Worm (Caenorhabditis elegans) whole organism, L2 larva: ENCODE results near the gene F19F10.1.

Experiments
- C34F6.9 ChIP-seq: fragments of 150-350 bp; optimal IDR thresholded peaks from 2 replicates; lab custom pipeline; 2014; ENCODE audit warnings: missing biosample characterization, missing genetic modification characterization
- F13H6.1 ChIP-seq: sonication (generic microtip); optimal IDR thresholded peaks from 2 replicates; lab custom pipeline; 2016; ENCODE audit warnings: missing genetic modification characterization, missing compliant biosample characterization
- R02D3.7 ChIP-seq: fragments of 150-350 bp; optimal IDR thresholded peaks from 2 replicates; lab custom pipeline; 2014; ENCODE audit warnings: missing biosample characterization, missing genetic modification characterization
- Y55F3AM.14 ChIP-seq: fragments of 200-800 bp; sonication (Bioruptor generic); optimal IDR thresholded peaks from 2 replicates; lab custom pipeline; 2018; ENCODE audit warnings: mild to moderate bottlenecking, missing genetic modification characterization, missing compliant biosample characterization
- ZK546.5 ChIP-seq: sonication (generic microtip); optimal IDR thresholded peaks from 2 replicates; lab custom pipeline; 2017; ENCODE audit warnings: missing biosample characterization, missing genetic modification characterization
- ama-1 ChIP-seq: fragments of 150-350 bp; optimal IDR thresholded peaks from 2 replicates; lab custom pipeline; 2018; ENCODE audit warnings: inconsistent platforms
- blmp-1 ChIP-seq: sonication (generic microtip); optimal IDR thresholded peaks from 2 replicates; lab custom pipeline; 2017; ENCODE audit warnings: missing genetic modification characterization, mild to moderate bottlenecking, missing compliant biosample characterization, antibody characterized with exemption, moderate library complexity; ENCODE audit not compliant: insufficient read depth
- ceh-16 ChIP-seq: fragments of 150-350 bp; optimal IDR thresholded peaks from 2 replicates; lab custom pipeline; 2014; ENCODE audit warnings: missing biosample characterization, missing genetic modification characterization
- ceh-82 ChIP-seq: fragments of 150-350 bp; optimal IDR thresholded peaks from 2 replicates; lab custom pipeline; 2014; ENCODE audit warnings: missing biosample characterization, missing genetic modification characterization
- crh-2 ChIP-seq: sonication (generic microtip); optimal IDR thresholded peaks from 2 replicates; lab custom pipeline; 2017; ENCODE audit warnings: missing biosample characterization, missing genetic modification characterization
- dmd-4 ChIP-seq: sonication (generic microtip); optimal IDR thresholded peaks from 2 replicates; lab custom pipeline; 2017; ENCODE audit warnings: missing biosample characterization, missing genetic modification characterization
- egl-27 ChIP-seq: sonication (generic microtip); optimal IDR thresholded peaks from 3 replicates; lab custom pipeline; 2017; ENCODE audit warnings: missing biosample characterization, missing genetic modification reagents, missing genetic modification characterization
- elt-1 ChIP-seq: fragments of 150-350 bp; optimal IDR thresholded peaks from 2 replicates; lab custom pipeline; 2014; ENCODE audit warnings: missing biosample characterization, missing genetic modification characterization
- fos-1 ChIP-seq: fragments of 150-350 bp; optimal IDR thresholded peaks from 2 replicates; lab custom pipeline; 2014; ENCODE audit warnings: missing biosample characterization, missing genetic modification characterization
- gmeb-1 ChIP-seq: fragments of 150-350 bp; optimal IDR thresholded peaks from 2 replicates; lab custom pipeline; 2014; ENCODE audit warnings: missing biosample characterization, missing genetic modification characterization
- lin-39 ChIP-seq: fragments of 150-350 bp; optimal IDR thresholded peaks from 2 replicates; lab custom pipeline; 2014; ENCODE audit warnings: missing biosample characterization, missing genetic modification reagents, missing genetic modification characterization
- lsy-2 ChIP-seq, 2 experiments: fragments of 150-350 bp in 1 of 2; sonication (generic microtip) in 1 of 2; optimal IDR thresholded peaks; 2 replicates each; lab custom pipeline; 2014 to 2017; ENCODE audit warnings: missing biosample characterization in 2 of 2, missing genetic modification characterization in 2 of 2
- mbf-1 ChIP-seq: sonication (generic microtip); optimal IDR thresholded peaks from 2 replicates; lab custom pipeline; 2017; ENCODE audit warnings: missing biosample characterization, missing genetic modification characterization
- nhr-10 ChIP-seq: sonication (generic microtip); optimal IDR thresholded peaks from 2 replicates; lab custom pipeline; 2017; ENCODE audit warnings: missing biosample characterization, missing genetic modification characterization
- nhr-21 ChIP-seq: fragments of 150-350 bp; optimal IDR thresholded peaks from 2 replicates; lab custom pipeline; 2014; ENCODE audit warnings: missing biosample characterization, missing genetic modification characterization
- nhr-23 ChIP-seq: fragments of 150-350 bp; optimal IDR thresholded peaks from 2 replicates; lab custom pipeline; 2014; ENCODE audit warnings: missing biosample characterization, missing genetic modification reagents, missing genetic modification characterization
- nhr-25 ChIP-seq: fragments of 150-350 bp; sonication (generic microtip); optimal IDR thresholded peaks from 3 replicates; lab custom pipeline; 2014; ENCODE audit warnings: missing biosample characterization, missing genetic modification characterization
- nhr-6 ChIP-seq: fragments of 150-350 bp; optimal IDR thresholded peaks from 2 replicates; lab custom pipeline; 2014; ENCODE audit warnings: missing biosample characterization, missing genetic modification characterization
- nhr-77 ChIP-seq: fragments of 150-350 bp; optimal IDR thresholded peaks from 2 replicates; lab custom pipeline; 2014; ENCODE audit warnings: missing biosample characterization, missing genetic modification characterization
- peb-1 ChIP-seq: fragments of 150-350 bp; optimal IDR thresholded peaks from 2 replicates; lab custom pipeline; 2014; ENCODE audit warnings: missing biosample characterization, missing genetic modification characterization
- sem-4 ChIP-seq: fragments of 150-350 bp; optimal IDR thresholded peaks from 2 replicates; lab custom pipeline; 2014; ENCODE audit warnings: missing biosample characterization, missing genetic modification reagents, missing genetic modification characterization
- skn-1 ChIP-seq: sonication (generic microtip); optimal IDR thresholded peaks from 2 replicates; lab custom pipeline; 2017; ENCODE audit warnings: missing biosample characterization, missing genetic modification characterization
- sma-3 ChIP-seq: sonication (generic microtip); optimal IDR thresholded peaks from 2 replicates; lab custom pipeline; 2016; ENCODE audit warnings: missing genetic modification reagents, missing genetic modification characterization, missing compliant biosample characterization
- sma-9 ChIP-seq, 2 experiments: fragments of 150-350 bp in 1 of 2; sonication (generic microtip) in 1 of 2; optimal IDR thresholded peaks; 2 replicates each; lab custom pipeline; 2014 to 2016; ENCODE audit warnings: missing genetic modification characterization in 2 of 2, mild to moderate bottlenecking in 1 of 2, missing biosample characterization in 1 of 2, missing compliant biosample characterization in 1 of 2, missing genetic modification reagents in 1 of 2, moderate library complexity in 1 of 2
- snpc-4 ChIP-seq: fragments of 150-350 bp; optimal IDR thresholded peaks from 2 replicates; lab custom pipeline; 2014; ENCODE audit warnings: missing biosample characterization, missing genetic modification characterization
- unc-39 ChIP-seq: fragments of 150-350 bp; optimal IDR thresholded peaks from 2 replicates; lab custom pipeline; 2014; ENCODE audit warnings: missing biosample characterization, missing genetic modification characterization
- unc-55 ChIP-seq: fragments of 150-350 bp; sonication (generic microtip); optimal IDR thresholded peaks from 3 replicates; lab custom pipeline; 2014; ENCODE audit warnings: missing biosample characterization, missing genetic modification reagents, missing genetic modification characterization
- zag-1 ChIP-seq: fragments of 150-350 bp; optimal IDR thresholded peaks from 2 replicates; lab custom pipeline; 2014; ENCODE audit warnings: missing biosample characterization, missing genetic modification characterization
- ztf-1 ChIP-seq: fragments of 200-800 bp; sonication (Bioruptor generic); conservative IDR thresholded peaks from 2 replicates; pipeline ENCODE4 v1.3.6; 2022; ENCODE audit warnings: missing genetic modification characterization, missing compliant biosample characterization
- ztf-4 ChIP-seq: fragments of 150-350 bp; optimal IDR thresholded peaks from 2 replicates; lab custom pipeline; 2014; ENCODE audit warnings: missing biosample characterization, missing genetic modification characterization

F19F10.1 gene

ce11 chrV:7587637-7588036, 24.6 kb downstream of the F19F10.1 start, which contains the start of the genes F19F10.11 and C50E3.5:
F19F10.11 (minus strand) TSS chrV:7587704.
C50E3.5 (plus strand) TSS chrV:7587996.
- peak; percentile 35 for TF ChIP-seq F13H6.1 (tag; lab: Kevin White, UChicago)
- TF ChIP-seq elt-1 (tag; lab: Kevin White, UChicago): no peak
- peak; percentile 63 for TF ChIP-seq sem-4 (tag; lab: Kevin White, UChicago)
- TF ChIP-seq C34F6.9 (tag; lab: Kevin White, UChicago): peak; percentile 82
- no peak for TF ChIP-seq nhr-23 (tag; lab: Kevin White, UChicago)
- peak; percentile 74 for TF ChIP-seq gmeb-1 (tag; lab: Kevin White, UChicago)
- TF ChIP-seq ceh-82 (tag; lab: Kevin White, UChicago): no peak
- no peak for TF ChIP-seq peb-1
- TF ChIP-seq nhr-77 (tag; lab: Kevin White, UChicago): no peak
- no peak for TF ChIP-seq ztf-4 (tag; lab: Kevin White, UChicago)
- TF ChIP-seq lsy-2 (tag; optimal IDR thresholded peaks at IDR 0.05; lab: Kevin White, UChicago): peak; percentile 26 to 82
- no peak for TF ChIP-seq egl-27 (tag; lab: Kevin White, UChicago)
- no peak for TF ChIP-seq ceh-16 (tag; lab: Kevin White, UChicago)
- TF ChIP-seq sma-9 (GFP tag; optimal IDR thresholded peaks at IDR 0.05; lab: Kevin White, UChicago): peak; percentile 57
- TF ChIP-seq sma-9 (tag; optimal IDR thresholded peaks at IDR 0.05; lab: Kevin White, UChicago): no peak
- TF ChIP-seq sma-3 (GFP tag; lab: Kevin White, UChicago): peak; percentile 60
- TF ChIP-seq snpc-4 (tag; lab: Kevin White, UChicago): peak; percentile 30
- TF ChIP-seq unc-55 (GFP tag; lab: Kevin White, UChicago): peak; percentile 81
- no peak for TF ChIP-seq blmp-1 (tag; lab: Kevin White, UChicago)
- no peak for TF ChIP-seq dmd-4 (tag; lab: Kevin White, UChicago)
- TF ChIP-seq crh-2 (tag; lab: Kevin White, UChicago): peak; percentile 64
- no peak for TF ChIP-seq nhr-25 (tag; lab: Kevin White, UChicago)
- TF ChIP-seq nhr-6 (tag; lab: Kevin White, UChicago): peak; percentile 31
- no peak for TF ChIP-seq ama-1 (lab: Kevin White, UChicago)
- TF ChIP-seq zag-1: no peak
- no peak for TF ChIP-seq R02D3.7 (tag; lab: Kevin White, UChicago)
- TF ChIP-seq Y55F3AM.14 (GFP tag; lab: Kevin White, UChicago): no peak
- TF ChIP-seq skn-1 (tag; lab: Kevin White, UChicago): no peak
- TF ChIP-seq fos-1 (tag; lab: Kevin White, UChicago): peak; percentile 13

ce11 chrV:7590454-7590853, 27.4 kb downstream of the F19F10.1 start, which contains the start of gene C50E3.6:
C50E3.6 (minus strand) TSS chrV:7590554.
- TF ChIP-seq nhr-21 (tag; lab: Kevin White, UChicago) (no peak), fos-1 (tag; lab: Kevin White, UChicago) (no peak), C34F6.9 (tag; lab: Kevin White, UChicago) (no peak), nhr-25 (tag; lab: Kevin White, UChicago) (no peak), crh-2 (tag; lab: Kevin White, UChicago) (no peak), lin-39 (tag; lab: Kevin White, UChicago) (no peak), sma-9 (GFP tag; optimal IDR thresholded peaks at IDR 0.05; lab: Kevin White, UChicago) (no peak), sma-9 (tag; optimal IDR thresholded peaks at IDR 0.05; lab: Kevin White, UChicago) (no peak)

- TF ChIP-seq snpc-4 (tag; lab: Kevin White, UChicago): peak; percentile 24
- no peak for TF ChIP-seq mbf-1 (tag; lab: Kevin White, UChicago)
These were observed 32.1 kb downstream of the F19F10.1 start for ce11 chrV:7595132-7595531.

ce11 chrV:7598269-7598668, 35.2 kb downstream of the F19F10.1 start, which contains the start of gene C50E3.7:
C50E3.7 (minus strand) TSS chrV:7598369.
- TF ChIP-seq sma-3 (GFP tag; lab: Kevin White, UChicago): no peak

- TF ChIP-seq blmp-1 (tag; lab: Kevin White, UChicago) (no peak), ceh-16 (tag; lab: Kevin White, UChicago) (no peak), unc-39 (tag; lab: Kevin White, UChicago) (no peak), ztf-1 (GFP tag; lab: Robert Waterston, UW) (no peak), F13H6.1 (tag; lab: Kevin White, UChicago) (no peak), nhr-10 (tag; lab: Kevin White, UChicago) (no peak), ZK546.5 (no peak), nhr-25 (tag; lab: Kevin White, UChicago) (no peak)
These were observed 37.1 kb downstream of the F19F10.1 start, which contains the start of gene C50E3.9 for ce11 chrV:7600149-7600548. C50E3.9 (minus strand) TSS chrV:7600249.
